Fruit fly (Drosophila melanogaster) whole organism, embryonic: ENCODE measurements around the gene CG5180.

Experiments
- CG10267 ChIP-seq: fragments of 200-800 bp; sonication (Bioruptor generic); optimal IDR thresholded peaks from 2 replicates; lab custom pipeline; 2018; ENCODE audit warnings: missing biosample characterization, mild to moderate bottlenecking, missing genetic modification characterization, moderate library complexity
- CG10543 ChIP-seq: fragments of 200-800 bp; sonication (Bioruptor generic); optimal IDR thresholded peaks from 3 replicates; lab custom pipeline; 2017; ENCODE audit warnings: missing biosample characterization, mild to moderate bottlenecking, missing genetic modification characterization, moderate library complexity
- CG11247 ChIP-seq: fragments of 200-800 bp; sonication (Bioruptor generic); IDR thresholded peaks from 2 replicates; pipeline ENCODE4 v1.3.6; 2022; ENCODE audit warnings: missing biosample characterization, missing genetic modification characterization
- CG12155 ChIP-seq: fragments of 200-800 bp; sonication (Bioruptor generic); optimal IDR thresholded peaks from 3 replicates; lab custom pipeline; 2016; ENCODE audit warnings: missing biosample characterization, missing genetic modification characterization
- CG12299 ChIP-seq: fragments of 200-800 bp; sonication (Bioruptor generic); optimal IDR thresholded peaks from 2 replicates; lab custom pipeline; 2018; ENCODE audit warnings: missing biosample characterization, mild to moderate bottlenecking, missing genetic modification characterization
- CG12391 ChIP-seq: fragments of 200-800 bp; sonication (Bioruptor generic); optimal IDR thresholded peaks from 3 replicates; lab custom pipeline; 2018; ENCODE audit warnings: missing biosample characterization, mild to moderate bottlenecking, missing genetic modification characterization, moderate library complexity
- CG13296 ChIP-seq: fragments of 200-800 bp; sonication (Bioruptor generic); optimal IDR thresholded peaks from 3 replicates; lab custom pipeline; 2018; ENCODE audit warnings: missing biosample characterization, mild to moderate bottlenecking, missing genetic modification characterization
- CG1529 ChIP-seq: fragments of 200-800 bp; sonication (Bioruptor generic); optimal IDR thresholded peaks from 3 replicates; lab custom pipeline; 2018; ENCODE audit warnings: missing biosample characterization, missing genetic modification characterization
- CG17186 ChIP-seq: fragments of 200-800 bp; sonication (Bioruptor generic); optimal IDR thresholded peaks from 3 replicates; lab custom pipeline; 2017; ENCODE audit warnings: missing biosample characterization, missing genetic modification reagents, missing genetic modification characterization
- CG17359 ChIP-seq: fragments of 200-800 bp; sonication (Bioruptor generic); optimal IDR thresholded peaks from 3 replicates; lab custom pipeline; 2018; ENCODE audit warnings: missing biosample characterization, mild to moderate bottlenecking, missing genetic modification characterization, moderate library complexity
- CG1832 ChIP-seq: fragments of 200-800 bp; sonication (Bioruptor generic); optimal IDR thresholded peaks from 2 replicates; lab custom pipeline; 2017; ENCODE audit warnings: missing biosample characterization, mild to moderate bottlenecking, missing genetic modification characterization, inconsistent platforms
- CG2120 ChIP-seq: fragments of 200-800 bp; sonication (Bioruptor generic); optimal IDR thresholded peaks from 3 replicates; lab custom pipeline; 2016; ENCODE audit warnings: missing biosample characterization, missing genetic modification characterization
- CG2202 ChIP-seq: fragments of 200-800 bp; sonication (Bioruptor generic); optimal IDR thresholded peaks from 2 replicates; lab custom pipeline; 2018; ENCODE audit warnings: missing biosample characterization, mild to moderate bottlenecking, missing genetic modification characterization
- CG32767 ChIP-seq: fragments of 200-800 bp; sonication (Bioruptor generic); IDR thresholded peaks from 2 replicates; pipeline ENCODE4 v1.3.6; 2022; ENCODE audit warnings: missing biosample characterization, missing genetic modification characterization
- CG3407 ChIP-seq: fragments of 200-800 bp; sonication (Bioruptor generic); optimal IDR thresholded peaks from 2 replicates; lab custom pipeline; 2018; ENCODE audit warnings: missing biosample characterization, mild to moderate bottlenecking, missing genetic modification characterization
- CG43689 ChIP-seq: fragments of 200-800 bp; sonication (Bioruptor generic); IDR thresholded peaks from 2 replicates; pipeline ENCODE4 v1.3.6; 2022; ENCODE audit warnings: missing biosample characterization, missing genetic modification characterization
- CG7745 ChIP-seq: fragments of 200-800 bp; sonication (Bioruptor generic); optimal IDR thresholded peaks from 2 replicates; lab custom pipeline; 2018; ENCODE audit warnings: missing biosample characterization, mild to moderate bottlenecking, missing genetic modification characterization, moderate library complexity
- CG8924 ChIP-seq: fragments of 200-800 bp; optimal IDR thresholded peaks from 3 replicates; lab custom pipeline; 2019; ENCODE audit warnings: missing biosample characterization, mild to moderate bottlenecking, missing genetic modification characterization, moderate library complexity
- CoRest ChIP-seq: fragments of 200-800 bp; sonication (Bioruptor generic); optimal IDR thresholded peaks from 3 replicates; lab custom pipeline; 2018; ENCODE audit warnings: missing biosample characterization, mild to moderate bottlenecking, missing genetic modification characterization, moderate library complexity
- Doc3 ChIP-seq: fragments of 200-800 bp; sonication (Bioruptor generic); IDR thresholded peaks from 3 replicates; pipeline ENCODE4 v1.3.6; 2022; ENCODE audit warnings: missing biosample characterization, missing genetic modification characterization; ENCODE audit not compliant: partially characterized antibody
- Drgx ChIP-seq: fragments of 200-800 bp; sonication (Bioruptor generic); IDR thresholded peaks from 2 replicates; pipeline ENCODE4 v1.3.6; 2022; ENCODE audit warnings: missing biosample characterization, missing genetic modification characterization
- HHEX ChIP-seq: fragments of 200-800 bp; sonication (Bioruptor generic); optimal IDR thresholded peaks from 3 replicates; lab custom pipeline; 2017; ENCODE audit warnings: missing biosample characterization, mild to moderate bottlenecking, missing genetic modification characterization, missing genetic modification reagents
- HLH3B ChIP-seq: fragments of 200-800 bp; sonication (Bioruptor generic); IDR thresholded peaks from 2 replicates; pipeline ENCODE4 v1.3.6; 2022; ENCODE audit warnings: missing biosample characterization, missing genetic modification characterization
- Hand ChIP-seq: fragments of 200-800 bp; sonication (Bioruptor generic); optimal IDR thresholded peaks from 2 replicates; lab custom pipeline; 2017; ENCODE audit warnings: mild to moderate bottlenecking, missing biosample characterization, missing genetic modification reagents, missing genetic modification characterization
- Med ChIP-seq: fragments of 200-800 bp; sonication (Bioruptor generic); peaks from one replicate; lab custom pipeline; 2016; ENCODE audit warnings: missing biosample characterization, missing genetic modification characterization, mild to moderate bottlenecking, inconsistent platforms, moderate library complexity
- Nf-YB ChIP-seq: fragments of 200-800 bp; sonication (Bioruptor generic); optimal IDR thresholded peaks from 3 replicates; lab custom pipeline; 2019; ENCODE audit warnings: missing biosample characterization, mild to moderate bottlenecking, missing genetic modification characterization, moderate library complexity
- Oli ChIP-seq: fragments of 200-800 bp; sonication (Bioruptor generic); optimal IDR thresholded peaks from 2 replicates; lab custom pipeline; 2018; ENCODE audit warnings: missing biosample characterization, mild to moderate bottlenecking, missing genetic modification characterization, moderate library complexity
- Optix ChIP-seq: fragments of 200-800 bp; sonication (Bioruptor generic); IDR thresholded peaks from 3 replicates; pipeline ENCODE4 v1.3.6; 2022; ENCODE audit warnings: missing biosample characterization, missing genetic modification characterization
- Sin3A ChIP-seq: fragments of >200 bp; optimal IDR thresholded peaks from 2 replicates; lab custom pipeline; 2018
- Sry-δ ChIP-seq: fragments of 200-800 bp; sonication (Bioruptor generic); optimal IDR thresholded peaks from 2 replicates; lab custom pipeline; 2016; ENCODE audit warnings: missing biosample characterization, missing genetic modification characterization
- YL-1 ChIP-seq: fragments of 200-800 bp; sonication (Bioruptor generic); optimal IDR thresholded peaks from 3 replicates; lab custom pipeline; 2017; ENCODE audit warnings: missing biosample characterization, mild to moderate bottlenecking, missing genetic modification characterization
- ato ChIP-seq: fragments of 200-800 bp; sonication (Bioruptor generic); IDR thresholded peaks from 2 replicates; pipeline ENCODE4 v1.3.6; 2022; ENCODE audit warnings: missing biosample characterization, missing genetic modification characterization; ENCODE audit not compliant: partially characterized antibody
- bsh ChIP-seq, 2 experiments: fragments of 200-800 bp; sonication (Bioruptor generic); optimal IDR thresholded peaks; 2 replicates each; lab custom pipeline; 2017 to 2018; ENCODE audit warnings: mild to moderate bottlenecking in 2 of 2, missing biosample characterization in 2 of 2, missing genetic modification characterization in 2 of 2, moderate library complexity in 1 of 2
- disco-r ChIP-seq: fragments of 200-800 bp; sonication (Bioruptor generic); optimal IDR thresholded peaks from 2 replicates; lab custom pipeline; 2016; ENCODE audit warnings: missing biosample characterization, missing genetic modification characterization
- fru ChIP-seq: fragments of >200 bp; optimal IDR thresholded peaks from 2 replicates; lab custom pipeline; 2017
- gsb-n ChIP-seq: fragments of 200-800 bp; sonication (Bioruptor generic); optimal IDR thresholded peaks from 3 replicates; lab custom pipeline; 2018; ENCODE audit warnings: missing biosample characterization, mild to moderate bottlenecking, missing genetic modification characterization
- hbn ChIP-seq: fragments of 200-800 bp; sonication (Bioruptor generic); IDR thresholded peaks from 2 replicates; pipeline ENCODE4 v1.3.6; 2022; ENCODE audit warnings: missing biosample characterization, missing genetic modification characterization; ENCODE audit not compliant: partially characterized antibody
- lola ChIP-seq, 3 experiments: fragments of >200 bp in 2 of 3; fragments of 200-800 bp in 1 of 3; sonication (Bioruptor generic) in 1 of 3; optimal IDR thresholded peaks; 2 replicates each; lab custom pipeline; 2017 to 2019; ENCODE audit warnings: missing biosample characterization in 3 of 3, missing genetic modification characterization in 3 of 3, mild to moderate bottlenecking in 1 of 3, moderate library complexity in 1 of 3
- mld ChIP-seq: fragments of 200-800 bp; sonication (Bioruptor generic); IDR thresholded peaks from 3 replicates; pipeline ENCODE4 v1.3.6; 2022; ENCODE audit warnings: missing biosample characterization, missing genetic modification characterization; ENCODE audit not compliant: partially characterized antibody
- nmo ChIP-seq: fragments of 200-800 bp; sonication (Bioruptor generic); optimal IDR thresholded peaks from 2 replicates; lab custom pipeline; 2018; ENCODE audit warnings: missing biosample characterization, mild to moderate bottlenecking, missing genetic modification characterization, moderate library complexity
- oc ChIP-seq: fragments of 200-800 bp; sonication (Bioruptor generic); optimal IDR thresholded peaks from 2 replicates; lab custom pipeline; 2018; ENCODE audit warnings: missing biosample characterization, mild to moderate bottlenecking, missing genetic modification characterization, moderate library complexity
- odd ChIP-seq: fragments of 200-800 bp; sonication (Bioruptor generic); optimal IDR thresholded peaks from 2 replicates; lab custom pipeline; 2017; ENCODE audit warnings: missing biosample characterization, mild to moderate bottlenecking, missing genetic modification characterization
- pan ChIP-seq, 4 experiments: fragments of >200 bp in 3 of 4; fragments of 200-800 bp in 1 of 4; sonication (Bioruptor generic) in 1 of 4; optimal IDR thresholded peaks in 3 of 4; IDR thresholded peaks in 1 of 4; 2 replicates each; pipeline versions ENCODE4 v1.3.6 to Lab custom; 2017 to 2022; ENCODE audit warnings: missing biosample characterization in 2 of 4, missing genetic modification characterization in 2 of 4, mixed read lengths in 1 of 4
- pros ChIP-seq: fragments of 200-800 bp; sonication (Bioruptor generic); optimal IDR thresholded peaks from 3 replicates; lab custom pipeline; 2019; ENCODE audit warnings: missing biosample characterization, mild to moderate bottlenecking, missing genetic modification characterization, moderate library complexity
- repo ChIP-seq: fragments of 200-800 bp; sonication (Bioruptor generic); optimal IDR thresholded peaks from 2 replicates; lab custom pipeline; 2016; ENCODE audit warnings: missing biosample characterization, missing genetic modification characterization
- rib ChIP-seq: fragments of 200-800 bp; sonication (Bioruptor generic); IDR thresholded peaks from 2 replicates; pipeline ENCODE4 v1.3.6; 2022; ENCODE audit warnings: missing biosample characterization, missing genetic modification characterization
- row ChIP-seq: fragments of 200-800 bp; sonication (Bioruptor generic); IDR thresholded peaks from 3 replicates; pipeline ENCODE4 v1.3.6; 2022; ENCODE audit warnings: missing biosample characterization, missing genetic modification characterization
- schlank ChIP-seq: fragments of 200-800 bp; sonication (Bioruptor generic); optimal IDR thresholded peaks from 2 replicates; lab custom pipeline; 2018; ENCODE audit warnings: missing biosample characterization, mild to moderate bottlenecking, missing genetic modification characterization
- slp2 ChIP-seq: fragments of 200-800 bp; sonication (Bioruptor generic); optimal IDR thresholded peaks from 2 replicates; lab custom pipeline; 2016; ENCODE audit warnings: missing biosample characterization, missing genetic modification characterization
- zfh1 ChIP-seq: fragments of 200-800 bp; sonication (Bioruptor generic); IDR thresholded peaks from 3 replicates; pipeline ENCODE4 v1.3.6; 2022; ENCODE audit warnings: missing biosample characterization, missing genetic modification characterization

The CG5180 gene

dm6 chr3R:20588480-20588785 lies 30.7 kb downstream of the CG5180 start, which contains the start of gene Srp72 (continued):
- no peak for TF ChIP-seq pros (GFP tag; lab: Kevin White, UChicago)
- TF ChIP-seq CG32767 (GFP tag; lab: Robert Waterston, UW): no peak; the same call in 1 of the 2 replicates
- peak; percentile 74 for TF ChIP-seq CG10267 (tag; lab: Kevin White, UChicago)
- TF ChIP-seq CG2202: no peak
- no peak for TF ChIP-seq slp2 (GFP tag; lab: Kevin White, UChicago)
- TF ChIP-seq row (GFP tag; lab: Robert Waterston, UW): peak; percentile 68
- TF ChIP-seq Oli: peak; percentile 24
- TF ChIP-seq CG2120: peak; percentile 51
- peak; percentile 42 for TF ChIP-seq CoRest
- TF ChIP-seq oc (tag; lab: Kevin White, UChicago): no peak
- peak in 1 of 2 experiments; percentile 47 for TF ChIP-seq bsh (GFP tag; optimal IDR thresholded peaks at IDR 0.05; lab: Kevin White, UChicago)
- TF ChIP-seq CG12299 (tag; lab: Kevin White, UChicago): no peak
- TF ChIP-seq repo (GFP tag; lab: Kevin White, UChicago): no peak
- TF ChIP-seq CG10543 (GFP tag; lab: Kevin White, UChicago): peak; percentile 69
- TF ChIP-seq Drgx (GFP tag; lab: Robert Waterston, UW): peak; percentile 55
- peak; percentile 54 for TF ChIP-seq YL-1 (GFP tag; lab: Kevin White, UChicago)
- no peak for TF ChIP-seq CG43689 (GFP tag; lab: Robert Waterston, UW)
- peak; percentile 91 for TF ChIP-seq CG7745 (tag; lab: Kevin White, UChicago)
- TF ChIP-seq Doc3: no peak
- peak; percentile 22 for TF ChIP-seq CG13296
- TF ChIP-seq CG12155 (GFP tag; lab: Kevin White, UChicago): peak; percentile 51
- TF ChIP-seq nmo: peak; percentile 63
- peak; percentile 51 for TF ChIP-seq gsb-n (tag; lab: Kevin White, UChicago)
- peak; percentile 43 for TF ChIP-seq CG8924
- TF ChIP-seq HHEX: peak; percentile 22
- peak; percentile 51; the same call in 1 of the 2 replicates for TF ChIP-seq HLH3B (GFP tag; lab: Robert Waterston, UW)
- no peak for TF ChIP-seq odd (GFP tag; lab: Kevin White, UChicago)
- no peak for TF ChIP-seq Sry-δ
- peak; percentile 60 for TF ChIP-seq CG17359
- no peak for TF ChIP-seq Optix (GFP tag; lab: Robert Waterston, UW)
- peak; percentile 18 for TF ChIP-seq CG17186
- TF ChIP-seq fru (lab: Kevin White, UChicago): no peak
- peak; percentile 43; the same call in 1 of the 2 replicates for TF ChIP-seq CG11247 (GFP tag; lab: Robert Waterston, UW)
- TF ChIP-seq CG1832 (GFP tag; lab: Kevin White, UChicago): no peak
- no peak for TF ChIP-seq Hand
- no peak for TF ChIP-seq pan (optimal IDR thresholded peaks at IDR 0.05; lab: Kevin White, UChicago)
- peak in 1 of 2 experiments; percentile 65 for TF ChIP-seq pan (GFP tag; optimal IDR thresholded peaks at IDR 0.05 in 1 of 2, IDR thresholded peaks at IDR 0.05 in 1 of 2)
- TF ChIP-seq CG3407 (GFP tag; lab: Kevin White, UChicago): no peak
- TF ChIP-seq schlank (tag; lab: Kevin White, UChicago): no peak
- TF ChIP-seq Sin3A (lab: Kevin White, UChicago): peak; percentile 46
- TF ChIP-seq disco-r (GFP tag; lab: Kevin White, UChicago): no peak
- no peak for TF ChIP-seq Nf-YB (GFP tag; lab: Kevin White, UChicago)
- TF ChIP-seq Med (GFP tag; lab: Kevin White, UChicago): peak; percentile 86
- TF ChIP-seq hbn (GFP tag; lab: Robert Waterston, UW): no peak
- peak; percentile 78 for TF ChIP-seq CG12391
- peak in 1 of 3 experiments; percentile 25 for TF ChIP-seq lola (GFP tag; optimal IDR thresholded peaks at IDR 0.05; lab: Kevin White, UChicago)
- no peak for TF ChIP-seq ato (GFP tag; lab: Robert Waterston, UW)
- TF ChIP-seq CG1529: peak; percentile 23
- TF ChIP-seq rib (GFP tag; lab: Robert Waterston, UW): no peak
- TF ChIP-seq zfh1 (GFP tag; lab: Robert Waterston, UW): peak; percentile 48; the same call in 1 of the 3 replicates
- TF ChIP-seq mld (GFP tag; lab: Robert Waterston, UW): no peak
